Fruit fly (Drosophila melanogaster) whole organism, prepupa: ENCODE results near the gene CG32263.
A peak's percentile ranks its signal among the peaks of the same experiment; 100 is the strongest.

Experiments
- Blimp-1 ChIP-seq: fragments of 200-800 bp; sonication (Bioruptor generic); optimal IDR thresholded peaks from 3 replicates; lab custom pipeline; 2017; ENCODE audit warnings: missing biosample characterization, missing genetic modification characterization, mild to moderate bottlenecking, moderate library complexity, missing genetic modification reagents
- CG10631 ChIP-seq: fragments of 200-800 bp; sonication (Bioruptor generic); optimal IDR thresholded peaks from 2 replicates; lab custom pipeline; 2016; ENCODE audit warnings: missing biosample characterization, missing genetic modification characterization
- CG10669 ChIP-seq: fragments of 200-800 bp; sonication (Bioruptor generic); optimal IDR thresholded peaks from 3 replicates; lab custom pipeline; 2018; ENCODE audit warnings: missing biosample characterization, mild to moderate bottlenecking, missing genetic modification characterization, moderate library complexity
- CG11294 ChIP-seq: fragments of 200-800 bp; sonication (Bioruptor generic); IDR thresholded peaks from 2 replicates; pipeline ENCODE4 v1.3.6; 2022; ENCODE audit warnings: missing biosample characterization, missing genetic modification characterization
- CG11762 ChIP-seq: fragments of 200-800 bp; sonication (Bioruptor generic); optimal IDR thresholded peaks from 3 replicates; lab custom pipeline; 2016; ENCODE audit warnings: missing biosample characterization, missing genetic modification characterization; ENCODE audit not compliant: insufficient read depth
- CG15336 ChIP-seq: fragments of 200-800 bp; sonication (Bioruptor generic); IDR thresholded peaks from 2 replicates; pipeline ENCODE4 v1.3.6; 2022; ENCODE audit warnings: missing biosample characterization, missing genetic modification characterization
- CG1621 ChIP-seq: fragments of 200-800 bp; sonication (Bioruptor generic); optimal IDR thresholded peaks from 3 replicates; lab custom pipeline; 2018; ENCODE audit warnings: missing biosample characterization, mild to moderate bottlenecking, missing genetic modification characterization
- CG3032 ChIP-seq: fragments of 200-800 bp; optimal IDR thresholded peaks from 2 replicates; lab custom pipeline; 2019; ENCODE audit warnings: missing biosample characterization, mild to moderate bottlenecking, missing genetic modification characterization, moderate library complexity
- CG31627 ChIP-seq: fragments of 200-800 bp; sonication (Bioruptor generic); optimal IDR thresholded peaks from 3 replicates; lab custom pipeline; 2016; ENCODE audit warnings: missing biosample characterization, missing genetic modification characterization
- CG32006 ChIP-seq: fragments of 200-800 bp; sonication (Bioruptor generic); optimal IDR thresholded peaks from 3 replicates; lab custom pipeline; 2017; ENCODE audit warnings: missing biosample characterization, mild to moderate bottlenecking, missing genetic modification characterization
- CG34406 ChIP-seq: fragments of 200-800 bp; sonication (Bioruptor generic); optimal IDR thresholded peaks from 3 replicates; lab custom pipeline; 2016; ENCODE audit warnings: missing biosample characterization, missing genetic modification characterization
- CG3919 ChIP-seq: fragments of 200-800 bp; sonication (Bioruptor generic); optimal IDR thresholded peaks from 3 replicates; lab custom pipeline; 2016; ENCODE audit warnings: missing biosample characterization, missing genetic modification characterization
- CG4318 ChIP-seq: fragments of 200-800 bp; sonication (Bioruptor generic); optimal IDR thresholded peaks from 3 replicates; lab custom pipeline; 2017; ENCODE audit warnings: missing biosample characterization, mild to moderate bottlenecking, missing genetic modification characterization
- CG6163 ChIP-seq: fragments of 200-800 bp; sonication (Bioruptor generic); IDR thresholded peaks from 3 replicates; pipeline ENCODE4 v1.3.6; 2022; ENCODE audit warnings: missing biosample characterization, missing genetic modification characterization
- CG6276 ChIP-seq: fragments of 200-800 bp; sonication (Bioruptor generic); optimal IDR thresholded peaks from 2 replicates; lab custom pipeline; 2017; ENCODE audit warnings: missing biosample characterization, mild to moderate bottlenecking, missing genetic modification characterization
- CG6792 ChIP-seq: fragments of 200-800 bp; sonication (Bioruptor generic); optimal IDR thresholded peaks from 3 replicates; lab custom pipeline; 2016; ENCODE audit warnings: missing biosample characterization, missing genetic modification characterization
- CG6854 ChIP-seq: fragments of 200-800 bp; sonication (Bioruptor generic); optimal IDR thresholded peaks from 2 replicates; lab custom pipeline; 2017; ENCODE audit warnings: missing biosample characterization, mild to moderate bottlenecking, missing genetic modification characterization
- CG8119 ChIP-seq: fragments of 200-800 bp; sonication (Bioruptor generic); IDR thresholded peaks from 3 replicates; pipeline ENCODE4 v1.3.6; 2022; ENCODE audit warnings: missing biosample characterization, missing genetic modification characterization
- CG8632 ChIP-seq: fragments of 200-800 bp; sonication (Bioruptor generic); optimal IDR thresholded peaks from 3 replicates; lab custom pipeline; 2016; ENCODE audit warnings: missing biosample characterization, missing genetic modification characterization
- CG9139 ChIP-seq: fragments of 200-800 bp; sonication (Bioruptor generic); optimal IDR thresholded peaks from 3 replicates; lab custom pipeline; 2017; ENCODE audit warnings: missing biosample characterization, mild to moderate bottlenecking, missing genetic modification characterization
- Eip75B ChIP-seq: fragments of 200-800 bp; sonication (Bioruptor generic); optimal IDR thresholded peaks from 3 replicates; lab custom pipeline; 2016; ENCODE audit warnings: missing biosample characterization, missing genetic modification characterization
- Eip78C ChIP-seq: fragments of 200-800 bp; sonication (Bioruptor generic); peaks from one replicate; lab custom pipeline; 2016; ENCODE audit warnings: missing biosample characterization, missing genetic modification characterization
- Eip93F ChIP-seq: fragments of 200-800 bp; sonication (Bioruptor generic); optimal IDR thresholded peaks from 2 replicates; lab custom pipeline; 2016; ENCODE audit warnings: missing biosample characterization, mild to moderate bottlenecking, missing genetic modification characterization
- Ets21C ChIP-seq: fragments of 200-800 bp; sonication (Bioruptor generic); optimal IDR thresholded peaks from 3 replicates; lab custom pipeline; 2016; ENCODE audit warnings: missing biosample characterization, missing genetic modification characterization
- Ets96B ChIP-seq: fragments of 200-800 bp; optimal IDR thresholded peaks from 2 replicates; lab custom pipeline; 2019; ENCODE audit warnings: missing biosample characterization, mild to moderate bottlenecking, missing genetic modification characterization, moderate library complexity
- Gug ChIP-seq: fragments of 200-800 bp; sonication (Bioruptor generic); IDR thresholded peaks from 2 replicates; pipeline ENCODE4 v1.3.6; 2022; ENCODE audit warnings: missing biosample characterization, missing genetic modification characterization
- Hr38 ChIP-seq: sonication (Bioruptor generic); optimal IDR thresholded peaks from 2 replicates; lab custom pipeline; 2016; ENCODE audit warnings: missing biosample characterization, missing genetic modification characterization
- Hr39 ChIP-seq: fragments of 200-800 bp; sonication (Bioruptor generic); optimal IDR thresholded peaks from 2 replicates; lab custom pipeline; 2016; ENCODE audit warnings: missing biosample characterization, missing genetic modification characterization
- Hr4 ChIP-seq: fragments of 200-800 bp; sonication (Bioruptor generic); optimal IDR thresholded peaks from 3 replicates; lab custom pipeline; 2016; ENCODE audit warnings: missing biosample characterization, missing genetic modification characterization
- Met ChIP-seq: fragments of 200-800 bp; sonication (Bioruptor generic); optimal IDR thresholded peaks from 3 replicates; lab custom pipeline; 2016; ENCODE audit warnings: missing biosample characterization, missing genetic modification characterization
- OdsH ChIP-seq: fragments of 200-800 bp; sonication (Bioruptor generic); optimal IDR thresholded peaks from 3 replicates; lab custom pipeline; 2016; ENCODE audit warnings: missing biosample characterization, missing genetic modification characterization
- Smox ChIP-seq: fragments of 200-800 bp; sonication (Bioruptor generic); optimal IDR thresholded peaks from 3 replicates; lab custom pipeline; 2016; ENCODE audit warnings: missing biosample characterization, missing genetic modification characterization
- Sox15 ChIP-seq: fragments of 200-800 bp; sonication (Bioruptor generic); optimal IDR thresholded peaks from 3 replicates; lab custom pipeline; 2016; ENCODE audit warnings: missing biosample characterization, missing genetic modification characterization
- acj6 ChIP-seq: fragments of 200-800 bp; sonication (Bioruptor generic); optimal IDR thresholded peaks from 3 replicates; lab custom pipeline; 2016; ENCODE audit warnings: missing biosample characterization, missing genetic modification characterization
- cyc ChIP-seq: fragments of 200-800 bp; sonication (Bioruptor generic); optimal IDR thresholded peaks from 3 replicates; lab custom pipeline; 2016; ENCODE audit warnings: missing biosample characterization, missing genetic modification characterization
- dsx ChIP-seq: fragments of 200-800 bp; optimal IDR thresholded peaks from 3 replicates; lab custom pipeline; 2019; ENCODE audit warnings: missing biosample characterization, mild to moderate bottlenecking, missing genetic modification characterization, moderate library complexity; ENCODE audit not compliant: poor library complexity, severe bottlenecking
- esn ChIP-seq: fragments of 200-800 bp; sonication (Bioruptor generic); optimal IDR thresholded peaks from 2 replicates; lab custom pipeline; 2016; ENCODE audit warnings: missing biosample characterization, mild to moderate bottlenecking, missing genetic modification characterization, moderate library complexity
- fd59A ChIP-seq: fragments of 200-800 bp; sonication (Bioruptor generic); optimal IDR thresholded peaks from 2 replicates; lab custom pipeline; 2017; ENCODE audit warnings: missing biosample characterization, mild to moderate bottlenecking, missing genetic modification characterization, missing genetic modification reagents
- fkh ChIP-seq: fragments of 200-800 bp; sonication (Bioruptor generic); optimal IDR thresholded peaks from 3 replicates; lab custom pipeline; 2017; ENCODE audit warnings: missing biosample characterization, mild to moderate bottlenecking, missing genetic modification characterization, moderate library complexity
- lz ChIP-seq: fragments of 200-800 bp; sonication (Bioruptor generic); optimal IDR thresholded peaks from 3 replicates; lab custom pipeline; 2016; ENCODE audit warnings: missing biosample characterization, missing genetic modification characterization
- net ChIP-seq: fragments of 200-800 bp; sonication (Bioruptor generic); optimal IDR thresholded peaks from 3 replicates; lab custom pipeline; 2016; ENCODE audit warnings: missing biosample characterization, missing genetic modification characterization
- ss ChIP-seq, 2 experiments: fragments of 200-800 bp; sonication (Bioruptor generic); optimal IDR thresholded peaks; 2 replicates in 1 of 2; 3 replicates in 1 of 2; lab custom pipeline; 2017 to 2018; ENCODE audit warnings: mild to moderate bottlenecking in 2 of 2, missing biosample characterization in 2 of 2, missing genetic modification characterization in 2 of 2, moderate library complexity in 1 of 2
- svp ChIP-seq: fragments of 200-800 bp; sonication (Bioruptor generic); peaks from one replicate; lab custom pipeline; 2016; ENCODE audit warnings: missing biosample characterization, missing genetic modification characterization
- topi ChIP-seq: fragments of 200-800 bp; sonication (Bioruptor generic); optimal IDR thresholded peaks from 3 replicates; lab custom pipeline; 2016; ENCODE audit warnings: missing biosample characterization, missing genetic modification characterization

The CG32263 gene

DNA sequence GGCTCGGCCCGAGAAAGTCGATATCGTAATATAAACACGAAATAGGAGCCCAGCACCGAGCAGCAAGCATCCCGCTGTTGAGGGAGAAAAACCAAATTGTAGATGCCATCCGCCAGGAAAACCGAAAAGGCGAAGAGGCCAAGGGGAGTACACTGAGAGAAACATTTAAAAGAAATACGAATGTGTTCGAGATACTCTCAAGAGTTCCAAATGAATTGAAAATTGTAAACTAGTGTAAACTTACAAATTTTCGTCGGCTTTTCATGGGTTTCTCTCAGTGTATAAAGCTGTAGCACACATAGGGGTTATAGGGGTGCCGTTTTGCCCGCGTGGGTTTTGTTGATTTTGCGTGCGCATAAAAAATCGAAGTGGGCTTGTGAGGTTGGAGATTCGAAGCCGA lies 8.2 kb downstream of the CG32263 start (continued):
- TF ChIP-seq Sox15 (GFP tag; lab: Kevin White, UChicago) (peak; percentile 67), cyc (peak; percentile 22), CG11294 (GFP tag; lab: Robert Waterston, UW) (peak; percentile 54), CG9139 (GFP tag; lab: Kevin White, UChicago) (no peak), lz (GFP tag; lab: Kevin White, UChicago) (peak; percentile 78), CG32006 (GFP tag; lab: Kevin White, UChicago) (peak; percentile 78), CG10669 (GFP tag; lab: Kevin White, UChicago) (peak; percentile 57), esn (GFP tag; lab: Kevin White, UChicago) (peak; percentile 87), CG1621 (tag; lab: Kevin White, UChicago) (peak; percentile 60), CG6854 (GFP tag; lab: Kevin White, UChicago) (no peak), Met (peak; percentile 87), fd59A (GFP tag; lab: Kevin White, UChicago) (peak; percentile 68), CG6163 (GFP tag; lab: Robert Waterston, UW) (peak; percentile 81), CG10631 (GFP tag; lab: Kevin White, UChicago) (peak; percentile 50)

DNA sequence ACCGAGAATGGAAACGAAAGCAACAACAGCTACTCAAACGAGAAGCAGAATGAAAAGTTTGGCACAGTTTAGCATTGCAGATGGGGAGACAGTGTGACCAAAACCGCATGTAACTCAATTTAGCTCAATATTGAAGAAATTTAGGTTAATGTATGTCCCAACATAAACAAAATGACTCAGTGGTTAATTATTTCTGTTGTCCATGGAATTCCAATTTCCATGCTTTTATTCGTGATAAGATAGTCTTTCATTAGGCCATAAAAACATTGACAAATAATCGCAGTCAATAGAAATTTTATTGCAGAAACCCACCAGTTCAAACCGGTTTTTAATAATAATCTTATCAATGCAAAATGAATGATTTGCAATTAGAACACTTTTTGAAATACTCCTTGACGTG lies 9.1 kb downstream of the CG32263 start:
- TF ChIP-seq svp (GFP tag; lab: Kevin White, UChicago) (peak; percentile 65), Met (peak; percentile 10), acj6 (GFP tag; lab: Kevin White, UChicago) (no peak), Gug (GFP tag; lab: Robert Waterston, UW) (no peak), Hr4 (GFP tag; lab: Kevin White, UChicago) (peak; percentile 38), CG34406 (no peak), OdsH (GFP tag; lab: Kevin White, UChicago) (peak; percentile 13), CG32006 (GFP tag; lab: Kevin White, UChicago) (peak; percentile 46), Smox (GFP tag; lab: Kevin White, UChicago) (no peak), esn (GFP tag; lab: Kevin White, UChicago) (no peak), CG6854 (GFP tag; lab: Kevin White, UChicago) (no peak), CG10669 (GFP tag; lab: Kevin White, UChicago) (peak; percentile 5), Eip75B (GFP tag; lab: Kevin White, UChicago) (no peak), Hr39 (GFP tag; lab: Kevin White, UChicago) (peak; percentile 17), fkh (GFP tag; lab: Kevin White, UChicago) (no peak), Eip78C (GFP tag; lab: Kevin White, UChicago) (peak; percentile 61), CG6276 (GFP tag; lab: Kevin White, UChicago) (peak; percentile 7), CG3919 (GFP tag; lab: Kevin White, UChicago) (no peak), dsx (GFP tag; lab: Kevin White, UChicago) (no peak), CG3032 (no peak), ss (GFP tag; optimal IDR thresholded peaks at IDR 0.05; lab: Kevin White, UChicago) (peak in 1 of 2 experiments; percentile 1), CG15336 (GFP tag; lab: Robert Waterston, UW) (no peak), CG8632 (GFP tag; lab: Kevin White, UChicago) (no peak), Ets21C (GFP tag; lab: Kevin White, UChicago) (no peak), Eip93F (GFP tag; lab: Kevin White, UChicago) (peak; percentile 40), CG11294 (GFP tag; lab: Robert Waterston, UW) (no peak), topi (GFP tag; lab: Kevin White, UChicago) (peak; percentile 17)

DNA sequence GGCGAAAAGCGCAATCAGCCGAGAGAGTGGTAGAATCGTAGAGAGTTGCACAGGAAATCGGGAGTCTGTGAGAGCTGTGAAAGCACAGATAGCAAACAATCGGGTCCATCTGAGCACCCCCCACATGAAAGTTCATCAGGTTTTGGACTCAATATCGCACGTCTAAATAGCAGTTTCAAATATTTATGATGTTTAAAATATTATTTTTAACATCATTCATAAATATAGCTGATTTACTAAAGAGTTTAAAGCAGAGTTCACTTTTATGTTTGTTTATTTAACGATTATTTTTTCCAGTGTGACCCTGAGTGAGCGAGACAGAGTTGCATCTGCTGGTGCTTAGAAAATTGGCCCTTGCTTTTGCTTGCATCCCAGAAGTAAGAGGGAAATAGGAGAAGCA lies 9.6 kb downstream of the CG32263 start:
- TF ChIP-seq Eip93F (GFP tag; lab: Kevin White, UChicago) (no peak), dsx (GFP tag; lab: Kevin White, UChicago) (peak; percentile 22), Hr38 (GFP tag; lab: Kevin White, UChicago) (no peak), Gug (GFP tag; lab: Robert Waterston, UW) (peak; percentile 17; the same call in 1 of the 2 replicates), svp (GFP tag; lab: Kevin White, UChicago) (no peak), CG6163 (GFP tag; lab: Robert Waterston, UW) (peak; percentile 43; the same call in 1 of the 3 replicates), lz (GFP tag; lab: Kevin White, UChicago) (no peak), Eip78C (GFP tag; lab: Kevin White, UChicago) (no peak), CG11762 (no peak), fd59A (GFP tag; lab: Kevin White, UChicago) (peak; percentile 1), CG10669 (GFP tag; lab: Kevin White, UChicago) (no peak), net (GFP tag; lab: Kevin White, UChicago) (no peak), CG6792 (GFP tag; lab: Kevin White, UChicago) (no peak), CG8119 (GFP tag; lab: Robert Waterston, UW) (0 out of 3 replicates have a peak, but pooled peaks have one; percentile 34), CG15336 (GFP tag; lab: Robert Waterston, UW) (peak; percentile 39; the same call in 1 of the 2 replicates), CG31627 (no peak), Hr39 (GFP tag; lab: Kevin White, UChicago) (no peak), CG3032 (no peak), CG3919 (GFP tag; lab: Kevin White, UChicago) (no peak), CG4318 (GFP tag; lab: Kevin White, UChicago) (peak; percentile 30), Blimp-1 (GFP tag; lab: Kevin White, UChicago) (no peak), CG9139 (GFP tag; lab: Kevin White, UChicago) (no peak), ss (GFP tag; optimal IDR thresholded peaks at IDR 0.05; lab: Kevin White, UChicago) (peak in 1 of 2 experiments; percentile 18), OdsH (GFP tag; lab: Kevin White, UChicago) (peak; percentile 2), Ets96B (tag; lab: Kevin White, UChicago) (peak; percentile 42), Hr4 (GFP tag; lab: Kevin White, UChicago) (no peak), CG1621 (tag; lab: Kevin White, UChicago) (no peak)
